Worm (Caenorhabditis elegans) whole organism, early embryonic: ENCODE results near the gene Y66D12A.19.

Experiments used
- B0310.2 ChIP-seq: sonication (generic microtip); optimal IDR thresholded peaks from 2 replicates; lab custom pipeline; 2016; ENCODE audit warnings: mild to moderate bottlenecking, missing genetic modification characterization, missing compliant biosample characterization
- F13C5.2 ChIP-seq: sonication (generic microtip); optimal IDR thresholded peaks from 2 replicates; lab custom pipeline; 2017; ENCODE audit warnings: mild to moderate bottlenecking, missing genetic modification characterization, inconsistent platforms, missing compliant biosample characterization
- aly-1 ChIP-seq: sonication (generic microtip); optimal IDR thresholded peaks from 2 replicates; lab custom pipeline; 2016; ENCODE audit warnings: missing genetic modification characterization, missing compliant biosample characterization
- ama-1 ChIP-seq: fragments of 150-350 bp; optimal IDR thresholded peaks from 2 replicates; lab custom pipeline; 2014
- ceh-13 ChIP-seq: fragments of 200-800 bp; sonication (Bioruptor generic); optimal IDR thresholded peaks from 2 replicates; lab custom pipeline; 2018; ENCODE audit warnings: mild to moderate bottlenecking, missing genetic modification characterization, missing compliant biosample characterization
- ceh-36 ChIP-seq: sonication (generic microtip); optimal IDR thresholded peaks from 2 replicates; lab custom pipeline; 2016; ENCODE audit warnings: missing genetic modification characterization, inconsistent platforms, missing compliant biosample characterization
- ets-7 ChIP-seq: sonication (generic microtip); optimal IDR thresholded peaks from 2 replicates; lab custom pipeline; 2016; ENCODE audit warnings: missing genotype, missing genetic modification characterization, missing compliant biosample characterization
- flt-1 ChIP-seq: fragments of 200-800 bp; sonication (Bioruptor generic); IDR thresholded peaks from 2 replicates; pipeline ENCODE4 v1.3.6; 2022; ENCODE audit warnings: missing genetic modification characterization, missing compliant biosample characterization
- hmbx-1 ChIP-seq: sonication (generic microtip); optimal IDR thresholded peaks from 2 replicates; lab custom pipeline; 2016; ENCODE audit warnings: mild to moderate bottlenecking, missing genetic modification characterization, missing compliant biosample characterization
- hmg-4 ChIP-seq: fragments of 200-800 bp; sonication (Bioruptor generic); optimal IDR thresholded peaks from 2 replicates; lab custom pipeline; 2018; ENCODE audit warnings: mild to moderate bottlenecking, missing genetic modification characterization, missing compliant biosample characterization
- hnd-1 ChIP-seq: sonication (generic microtip); optimal IDR thresholded peaks from 2 replicates; lab custom pipeline; 2016; ENCODE audit warnings: missing genetic modification characterization, missing compliant biosample characterization
- pes-1 ChIP-seq: fragments of 200-800 bp; sonication (Bioruptor generic); IDR thresholded peaks from 2 replicates; pipeline ENCODE4 v1.3.6; 2022; ENCODE audit warnings: missing genetic modification reagents, missing genetic modification characterization, missing compliant biosample characterization
- scrt-1 ChIP-seq: fragments of 200-800 bp; sonication (Bioruptor generic); IDR thresholded peaks from 2 replicates; pipeline ENCODE4 v1.3.6; 2022; ENCODE audit warnings: missing genetic modification characterization, missing compliant biosample characterization
- sea-1 ChIP-seq: fragments of 200-800 bp; sonication (Bioruptor generic); conservative IDR thresholded peaks from 2 replicates; pipeline ENCODE4 v1.3.6; 2022; ENCODE audit warnings: missing genetic modification characterization, missing compliant biosample characterization
- tbx-11 ChIP-seq: fragments of 200-800 bp; sonication (Bioruptor generic); IDR thresholded peaks from 2 replicates; pipeline ENCODE4 v1.3.6; 2022; ENCODE audit warnings: missing genetic modification characterization, missing compliant biosample characterization
- tbx-37 ChIP-seq: fragments of 200-800 bp; sonication (Bioruptor generic); conservative IDR thresholded peaks from 2 replicates; pipeline ENCODE4 v1.3.6; 2022; ENCODE audit warnings: missing genetic modification reagents, missing genetic modification characterization, missing compliant biosample characterization
- tra-4 ChIP-seq: sonication (generic microtip); optimal IDR thresholded peaks from 2 replicates; lab custom pipeline; 2017; ENCODE audit warnings: missing genetic modification characterization, missing compliant biosample characterization

Y66D12A.19 gene

DNA sequence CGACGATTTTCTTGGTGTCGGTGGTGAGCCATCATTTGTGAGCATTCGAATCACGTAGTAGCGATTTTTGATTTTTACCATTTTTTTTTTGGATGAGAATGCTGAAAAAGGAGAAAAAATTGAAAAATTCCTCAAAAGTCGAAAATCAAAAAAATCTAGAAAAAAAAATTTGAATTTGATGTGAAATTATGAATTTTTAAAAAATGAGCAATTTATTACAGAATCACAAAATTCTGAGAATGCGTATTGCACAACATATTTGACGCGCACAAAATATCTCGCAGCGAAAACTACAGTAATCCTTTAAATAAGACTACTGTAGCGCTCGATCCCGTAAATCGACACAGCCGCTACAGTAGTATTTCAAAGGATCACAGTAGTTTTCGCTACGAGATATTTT lies 21.6 kb upstream of the Y66D12A.19 start, which contains the start of gene popl-5:
Gene popl-5 (minus strand): TSS at position 101 of the 400 bp plus-strand sequence.
- TF ChIP-seq aly-1 (tag; lab: Kevin White, UChicago) (no peak), hmbx-1 (tag; lab: Kevin White, UChicago) (no peak), tbx-11 (GFP tag; lab: Robert Waterston, UW) (no peak), ceh-36 (no peak), B0310.2 (tag; lab: Kevin White, UChicago) (no peak), scrt-1 (GFP tag; lab: Robert Waterston, UW) (no peak), tbx-37 (GFP tag; lab: Robert Waterston, UW) (no peak), pes-1 (no peak), hnd-1 (no peak), ets-7 (tag; lab: Kevin White, UChicago) (no peak), flt-1 (GFP tag; lab: Robert Waterston, UW) (no peak), ama-1 (lab: Kevin White, UChicago) (no peak), sea-1 (GFP tag; lab: Robert Waterston, UW) (no peak), F13C5.2 (tag; lab: Kevin White, UChicago) (no peak), tra-4 (tag; lab: Kevin White, UChicago) (no peak)

DNA sequence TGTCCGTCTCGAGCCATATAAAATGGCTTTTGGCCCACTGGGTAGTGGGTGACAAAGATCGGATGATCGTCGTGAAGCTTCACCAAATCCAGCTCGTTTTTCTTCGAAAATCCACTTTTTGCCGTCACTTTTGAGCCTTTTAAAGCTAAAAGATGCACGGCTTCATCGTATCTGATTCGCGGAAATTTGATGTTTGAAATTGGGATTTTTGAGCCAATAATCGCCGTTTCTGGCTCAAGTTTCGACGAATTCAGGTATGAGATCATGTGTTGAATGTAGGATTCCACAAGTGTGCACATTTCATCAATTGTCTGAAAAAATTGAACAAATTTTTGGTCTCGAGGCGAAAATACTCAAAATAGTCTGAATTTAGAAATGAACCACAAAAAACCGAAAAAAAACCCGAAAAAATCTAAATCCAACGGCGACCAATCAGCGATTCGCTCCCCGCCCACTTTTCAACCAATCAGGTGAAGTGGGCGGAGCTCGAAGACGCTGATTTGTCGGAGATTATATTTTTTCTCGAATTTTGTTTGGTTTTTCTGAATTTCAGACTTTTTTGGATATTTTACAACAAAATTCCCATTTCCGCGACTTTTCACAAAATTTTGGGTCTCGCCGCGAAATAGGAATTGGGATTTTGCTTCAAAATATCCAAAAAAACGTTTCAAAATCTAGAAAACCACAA lies 20.1 kb upstream of the Y66D12A.19 start:
- TF ChIP-seq ceh-13 (GFP tag; lab: Kevin White, UChicago) (no peak), hnd-1 (no peak), pes-1 (no peak), sea-1 (GFP tag; lab: Robert Waterston, UW) (no peak), ama-1 (lab: Kevin White, UChicago) (no peak), ets-7 (tag; lab: Kevin White, UChicago) (no peak)

DNA sequence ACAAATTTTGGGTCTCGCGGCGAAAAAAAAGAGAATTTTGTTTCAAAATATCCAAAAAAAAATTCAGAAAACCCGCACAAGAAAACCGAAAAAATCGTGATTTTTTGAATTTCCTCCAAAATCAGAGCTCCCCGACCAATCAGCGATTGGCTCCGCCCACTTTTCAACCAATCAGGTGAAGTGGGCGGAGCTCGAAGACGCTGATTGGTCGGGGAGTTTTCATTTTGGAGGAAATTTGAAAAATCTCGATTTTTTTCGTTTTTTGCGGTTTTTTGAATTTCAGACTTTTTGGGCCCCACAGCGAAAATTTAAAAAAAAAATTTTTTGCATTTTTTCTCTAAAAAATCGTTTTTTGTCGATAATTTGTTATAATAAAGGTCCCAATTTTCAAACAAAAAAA lies 19.3 kb upstream of the Y66D12A.19 start:
- TF ChIP-seq sea-1 (GFP tag; lab: Robert Waterston, UW) (no peak), flt-1 (GFP tag; lab: Robert Waterston, UW) (no peak), tbx-11 (GFP tag; lab: Robert Waterston, UW) (no peak)

DNA sequence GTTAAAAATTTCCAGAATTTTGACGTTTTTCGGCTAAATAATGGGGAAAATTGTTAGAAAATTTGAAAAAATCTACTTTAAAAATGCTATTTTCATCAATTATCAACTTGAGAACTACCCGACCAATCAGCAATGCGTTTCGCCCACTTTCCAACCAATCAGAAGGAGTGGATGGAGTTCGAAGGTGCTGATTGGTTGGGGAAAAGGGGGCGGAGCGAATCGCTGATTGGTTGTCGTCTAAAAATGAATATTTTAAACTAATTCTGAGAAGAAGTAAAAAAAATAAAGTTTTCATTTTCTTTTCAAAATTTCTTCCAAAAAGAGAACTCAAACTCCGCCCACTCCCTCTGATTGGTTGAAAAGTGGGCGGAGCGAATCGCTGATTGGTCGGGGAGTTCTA lies 18.7 kb upstream of the Y66D12A.19 start:
- TF ChIP-seq tbx-37 (GFP tag; lab: Robert Waterston, UW), result no peak
- TF ChIP-seq hmbx-1 (tag; lab: Kevin White, UChicago), result no peak
- no peak for TF ChIP-seq ets-7 (tag; lab: Kevin White, UChicago)
- no peak for TF ChIP-seq ceh-13 (GFP tag; lab: Kevin White, UChicago)
- no peak for TF ChIP-seq pes-1
- no peak for TF ChIP-seq hnd-1
- no peak for TF ChIP-seq flt-1 (GFP tag; lab: Robert Waterston, UW)
- no peak for TF ChIP-seq ama-1 (lab: Kevin White, UChicago)
- no peak for TF ChIP-seq F13C5.2 (tag; lab: Kevin White, UChicago)
- TF ChIP-seq aly-1 (tag; lab: Kevin White, UChicago), result no peak
- TF ChIP-seq B0310.2 (tag; lab: Kevin White, UChicago), result no peak
- no peak for TF ChIP-seq sea-1 (GFP tag; lab: Robert Waterston, UW)
- no peak for TF ChIP-seq hmg-4 (GFP tag; lab: Kevin White, UChicago)
- TF ChIP-seq ceh-36, result no peak
- TF ChIP-seq scrt-1 (GFP tag; lab: Robert Waterston, UW), result no peak
- no peak for TF ChIP-seq tbx-11 (GFP tag; lab: Robert Waterston, UW)

DNA sequence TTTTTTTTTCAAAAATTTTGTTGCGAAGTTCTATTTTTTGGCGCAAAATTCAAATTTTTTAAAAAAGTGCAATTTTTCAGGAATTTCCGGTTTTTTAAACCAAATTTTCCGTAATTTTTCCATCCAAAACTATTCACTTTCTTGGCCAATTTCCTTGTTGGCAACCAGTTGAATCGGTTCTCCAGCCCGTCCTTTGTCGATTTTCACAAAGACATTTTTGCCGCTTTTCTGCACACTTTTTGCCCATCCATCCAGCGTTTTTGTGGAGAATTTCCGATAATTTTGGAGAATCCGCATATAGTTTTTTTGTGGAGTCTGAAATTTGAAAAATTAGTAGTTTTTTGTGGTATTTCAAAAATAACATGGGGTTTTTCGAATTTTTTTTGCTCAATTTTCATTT lies 16.4 kb upstream of the Y66D12A.19 start:
- TF ChIP-seq flt-1 (GFP tag; lab: Robert Waterston, UW), result no peak

DNA sequence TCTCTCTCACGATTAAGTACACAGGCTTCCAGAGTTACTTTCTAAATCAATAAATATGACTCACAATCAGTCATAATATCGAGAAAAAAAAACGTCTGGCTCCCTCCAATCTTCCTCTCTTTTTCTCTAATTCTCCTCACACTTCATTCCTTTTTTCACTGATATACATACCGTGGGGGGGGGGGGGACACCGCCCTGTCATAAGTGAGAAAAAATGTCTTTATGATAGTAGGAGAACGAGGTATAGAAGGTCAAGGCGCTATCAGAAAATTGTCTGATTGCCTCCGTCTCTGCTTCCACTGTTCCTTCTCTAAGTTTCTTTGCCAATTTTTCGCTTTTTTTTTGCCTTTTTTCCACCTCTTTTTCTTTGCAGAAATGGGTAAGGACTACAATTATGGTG lies 12.4 kb upstream of the Y66D12A.19 start, which contains the start of gene Y66D12A.24:
Gene Y66D12A.24 (plus strand): TSS at position 370 of the 400 bp plus-strand sequence.
- TF ChIP-seq aly-1 (tag; lab: Kevin White, UChicago) (no peak), flt-1 (GFP tag; lab: Robert Waterston, UW) (no peak), hmbx-1 (tag; lab: Kevin White, UChicago) (no peak), tra-4 (tag; lab: Kevin White, UChicago) (no peak), hnd-1 (no peak), pes-1 (no peak), ama-1 (lab: Kevin White, UChicago) (no peak), B0310.2 (tag; lab: Kevin White, UChicago) (no peak), tbx-11 (GFP tag; lab: Robert Waterston, UW) (no peak), ceh-13 (GFP tag; lab: Kevin White, UChicago) (no peak), ets-7 (tag; lab: Kevin White, UChicago) (no peak), tbx-37 (GFP tag; lab: Robert Waterston, UW) (no peak), scrt-1 (GFP tag; lab: Robert Waterston, UW) (no peak), ceh-36 (no peak), F13C5.2 (tag; lab: Kevin White, UChicago) (no peak), hmg-4 (GFP tag; lab: Kevin White, UChicago) (no peak), sea-1 (GFP tag; lab: Robert Waterston, UW) (no peak)

DNA sequence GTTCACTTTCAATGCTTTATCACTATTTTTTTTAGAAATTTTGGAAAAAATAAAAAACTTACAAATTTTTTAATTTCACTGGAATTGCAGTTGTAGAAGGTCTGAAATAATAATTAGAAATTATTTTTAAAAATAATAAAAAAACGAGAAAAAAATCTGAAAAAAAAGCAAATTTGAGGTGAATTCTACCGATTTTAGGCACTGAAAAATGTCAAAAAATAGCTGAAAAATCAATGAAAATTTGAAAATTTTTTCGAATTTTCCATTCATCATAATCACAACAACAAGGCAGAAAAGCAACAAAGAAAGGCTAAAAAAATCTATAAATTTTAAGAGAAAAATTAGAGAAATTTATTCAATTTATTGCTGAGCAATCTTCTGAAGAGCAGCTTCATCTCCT lies 8.2 kb upstream of the Y66D12A.19 start, which contains the start of gene nars-2:
Gene nars-2 (minus strand): TSS at position 101 of the 400 bp plus-strand sequence.
- TF ChIP-seq ceh-36 (no peak), F13C5.2 (tag; lab: Kevin White, UChicago) (no peak), flt-1 (GFP tag; lab: Robert Waterston, UW) (no peak)

DNA sequence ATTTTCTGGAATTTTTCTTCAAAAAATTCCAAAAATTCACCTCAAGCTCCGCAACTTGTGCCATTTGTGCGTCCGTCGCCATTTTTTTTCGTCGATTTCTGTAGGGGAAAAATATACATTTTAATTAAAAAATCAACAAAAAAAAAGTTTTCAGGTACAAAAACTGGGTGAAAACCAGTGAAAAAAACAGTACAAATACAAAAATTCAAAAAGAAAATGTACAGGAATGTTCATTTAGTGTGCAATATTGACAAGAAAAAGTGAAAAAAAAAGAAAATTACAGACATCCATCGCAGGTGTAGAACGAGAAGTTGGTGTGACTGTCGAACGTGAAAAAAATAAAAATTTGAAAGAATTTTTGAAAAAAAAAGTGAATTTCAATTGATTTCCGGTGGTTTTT lies 6.1 kb upstream of the Y66D12A.19 start, which contains the start of gene tin-10:
Gene tin-10 (minus strand): TSS at position 101 of the 400 bp plus-strand sequence.
- TF ChIP-seq tbx-11 (GFP tag; lab: Robert Waterston, UW) (no peak), flt-1 (GFP tag; lab: Robert Waterston, UW) (no peak), pes-1 (no peak), hnd-1 (no peak), tra-4 (tag; lab: Kevin White, UChicago) (no peak), ama-1 (lab: Kevin White, UChicago) (no peak), aly-1 (tag; lab: Kevin White, UChicago) (no peak), B0310.2 (tag; lab: Kevin White, UChicago) (no peak)
